Fruit fly (Drosophila melanogaster): ENCODE measurements around the gene ValRS-m.
A peak's percentile ranks its signal among the peaks of the same experiment; 100 is the strongest.

Gene ValRS-m

DNA sequence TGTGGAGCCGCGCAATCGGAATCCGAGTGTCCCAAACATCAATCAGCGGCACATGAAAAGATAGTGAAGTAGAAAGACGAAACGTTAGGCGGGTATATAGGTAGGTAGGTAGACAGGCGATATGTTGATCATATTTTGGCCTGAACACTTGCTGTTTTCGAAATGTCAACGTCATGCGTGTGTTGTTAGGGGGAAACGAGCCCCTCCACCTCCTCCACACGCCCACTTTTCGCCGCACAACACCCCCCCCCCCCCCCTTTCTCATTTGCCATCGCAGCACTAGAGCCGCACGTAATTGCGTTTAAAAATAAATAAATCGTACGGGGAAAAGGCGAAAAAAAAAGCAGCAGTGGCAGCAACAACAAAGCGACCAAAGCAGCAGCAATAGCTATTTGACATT is 14.7 kb downstream of the ValRS-m start:
- TF ChIP-seq CG8319 (GFP tag; optimal IDR thresholded peaks at IDR 0.05) (no peak), CG3919 (GFP tag; optimal IDR thresholded peaks at IDR 0.05) (no peak), CG4318 (GFP tag; optimal IDR thresholded peaks at IDR 0.05) (no peak), Gug (GFP tag; IDR thresholded peaks at IDR 0.05) (no peak)

DNA sequence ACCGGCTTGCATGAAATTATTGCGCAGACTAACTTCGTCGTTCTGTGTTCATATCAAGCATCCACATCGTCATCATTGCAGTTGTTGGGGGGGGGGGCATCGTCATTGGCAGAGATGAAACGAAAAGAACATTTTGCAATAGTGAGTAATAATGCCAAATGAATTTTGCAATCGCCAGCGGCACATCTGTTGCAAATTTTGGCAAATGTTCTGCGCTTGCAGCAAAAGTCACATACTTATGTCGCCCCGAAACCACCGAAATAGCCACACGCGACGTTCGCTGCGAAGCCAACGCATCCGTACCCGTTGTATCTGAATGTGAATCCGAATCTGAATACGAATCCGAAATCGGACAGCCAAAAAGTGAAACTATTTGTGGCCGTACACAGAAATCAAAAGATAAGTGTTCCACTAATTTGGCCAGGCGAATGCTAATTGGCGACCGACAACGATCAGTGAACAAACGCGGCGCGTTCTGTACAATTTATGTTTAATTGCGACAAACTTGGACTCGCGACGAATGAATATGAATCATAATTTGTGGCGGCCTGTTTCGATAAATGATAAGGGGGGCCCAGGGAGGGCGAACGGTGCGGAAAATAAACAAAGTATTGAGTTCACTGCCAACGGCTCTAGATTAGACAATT is 16.6 kb downstream of the ValRS-m start:
- peak; percentile 55 for TF ChIP-seq net (GFP tag; optimal IDR thresholded peaks at IDR 0.05)
- TF ChIP-seq fkh (GFP tag; optimal IDR thresholded peaks at IDR 0.05), result peak; percentile 58
- TF ChIP-seq spab (GFP tag; optimal IDR thresholded peaks at IDR 0.05), result no peak
- no peak for TF ChIP-seq CG9139 (GFP tag; optimal IDR thresholded peaks at IDR 0.05)

DNA sequence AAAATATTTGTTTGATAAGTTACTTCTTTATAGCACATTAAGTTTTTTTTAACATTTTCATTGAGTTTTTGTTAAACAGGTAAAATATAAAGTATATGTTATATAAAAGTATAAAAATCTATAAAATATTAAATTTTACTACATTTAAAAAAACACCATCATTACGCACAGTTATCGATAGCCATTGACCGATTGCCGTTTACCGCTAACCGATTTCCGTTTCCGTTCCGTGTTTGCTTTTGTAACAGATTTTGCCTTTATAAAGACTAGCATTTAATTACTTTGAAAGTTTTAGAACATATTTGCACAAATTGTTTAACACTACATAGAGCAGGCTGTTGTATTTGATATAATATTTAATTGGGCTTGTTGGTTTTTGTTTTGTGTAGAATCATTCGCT is 24.9 kb downstream of the ValRS-m start:
- TF ChIP-seq Eip93F (GFP tag; optimal IDR thresholded peaks at IDR 0.05) (no peak), CG10631 (GFP tag; optimal IDR thresholded peaks at IDR 0.05) (no peak), CG6276 (GFP tag; optimal IDR thresholded peaks at IDR 0.05) (no peak), Hr4 (GFP tag; optimal IDR thresholded peaks at IDR 0.05) (no peak), Ets96B (tag; optimal IDR thresholded peaks at IDR 0.05) (no peak), CG7368 (GFP tag; optimal IDR thresholded peaks at IDR 0.05) (no peak), dac (GFP tag; optimal IDR thresholded peaks at IDR 0.05) (no peak), Gug (GFP tag; IDR thresholded peaks at IDR 0.05) (no peak), Sox102F (GFP tag; optimal IDR thresholded peaks at IDR 0.05) (no peak), dsx (GFP tag; optimal IDR thresholded peaks at IDR 0.05; ENCODE audit: poor library complexity, severe bottlenecking) (no peak)

DNA sequence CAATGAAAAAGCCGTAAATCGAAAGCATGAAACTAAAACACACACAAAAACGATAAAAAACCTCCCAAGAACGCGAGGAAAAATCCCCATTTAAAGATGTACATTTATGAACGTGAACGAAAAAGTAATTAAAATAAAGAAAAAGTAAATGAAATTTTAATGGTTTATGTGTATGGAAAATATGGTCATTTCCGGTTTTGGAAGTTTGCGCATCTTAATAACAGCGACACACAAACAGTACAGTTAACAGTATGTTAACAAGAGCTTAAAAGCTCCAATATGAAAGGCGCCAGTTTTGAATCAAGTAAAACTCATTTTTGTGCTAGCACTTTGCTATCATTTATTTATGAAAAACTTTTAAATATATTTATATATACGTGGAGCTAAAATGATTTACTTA is 32.7 kb downstream of the ValRS-m start:
- TF ChIP-seq Met (GFP tag; optimal IDR thresholded peaks at IDR 0.05), result peak; percentile 38
- no peak for TF ChIP-seq CG32006 (GFP tag; optimal IDR thresholded peaks at IDR 0.05)
- TF ChIP-seq CG10631 (GFP tag; optimal IDR thresholded peaks at IDR 0.05), result no peak
- TF ChIP-seq CG11294 (GFP tag; IDR thresholded peaks at IDR 0.05), result no peak
- TF ChIP-seq Eip78C (GFP tag), result peak; percentile 88
- TF ChIP-seq Eip93F (GFP tag; optimal IDR thresholded peaks at IDR 0.05), result no peak
- no peak for TF ChIP-seq vri (GFP tag; optimal IDR thresholded peaks at IDR 0.05)
- peak; percentile 36 for TF ChIP-seq Sox102F (GFP tag; optimal IDR thresholded peaks at IDR 0.05)
- TF ChIP-seq achi (GFP tag; optimal IDR thresholded peaks at IDR 0.05), result no peak

DNA sequence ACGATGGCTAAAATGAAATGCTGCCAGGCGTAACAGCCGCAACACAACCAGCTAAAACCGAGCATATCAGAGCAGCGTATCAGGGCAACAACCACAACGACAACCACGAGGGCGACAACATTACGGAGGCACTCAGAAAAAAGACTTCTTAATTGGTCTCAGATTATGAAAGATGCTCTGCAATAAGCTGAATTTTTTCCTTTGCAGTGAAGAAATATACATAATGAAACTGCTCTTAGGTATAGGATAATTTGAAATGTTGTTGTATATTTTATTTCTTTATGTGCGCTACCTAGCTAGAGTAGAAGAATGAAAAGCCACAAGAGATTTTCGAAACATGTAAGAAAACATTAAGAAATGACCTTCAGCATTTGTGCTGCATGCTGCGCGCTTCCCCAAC is 35.0 kb downstream of the ValRS-m start:
- no peak for TF ChIP-seq CG6808 (GFP tag; optimal IDR thresholded peaks at IDR 0.05)
- TF ChIP-seq Smox (GFP tag; optimal IDR thresholded peaks at IDR 0.05), result no peak
- TF ChIP-seq CG15336 (GFP tag; IDR thresholded peaks at IDR 0.05), result 0 out of 2 replicates have a peak, but pooled peaks have one; percentile 33
- TF ChIP-seq fd59A (GFP tag; optimal IDR thresholded peaks at IDR 0.05), result no peak
- no peak for TF ChIP-seq CG10631 (GFP tag; optimal IDR thresholded peaks at IDR 0.05)
- TF ChIP-seq Eip78C (GFP tag), result peak; percentile 51
- peak; percentile 33 for TF ChIP-seq Hr4 (GFP tag; optimal IDR thresholded peaks at IDR 0.05)

DNA sequence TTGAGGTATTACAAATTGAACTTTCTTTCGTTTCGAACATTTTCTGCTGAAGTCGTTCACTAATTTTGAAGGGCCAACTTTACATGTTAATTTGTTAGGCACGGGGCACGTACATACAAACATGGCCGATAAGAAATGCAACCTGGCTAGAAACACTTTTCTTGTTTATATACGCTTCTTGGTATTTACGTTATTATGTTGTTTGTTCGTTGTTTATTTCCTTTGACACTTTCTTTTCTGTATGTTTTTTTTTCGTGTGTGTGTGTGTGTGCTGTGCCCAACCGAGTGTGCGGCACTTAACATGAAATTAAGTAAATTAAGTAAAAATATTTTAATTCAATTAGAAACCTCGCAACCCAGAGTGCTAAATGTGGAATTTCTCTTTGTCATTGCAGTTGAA is 38.9 kb downstream of the ValRS-m start:
- TF ChIP-seq achi (GFP tag; optimal IDR thresholded peaks at IDR 0.05), result no peak
- TF ChIP-seq fkh (GFP tag; optimal IDR thresholded peaks at IDR 0.05), result peak; percentile 34
- no peak for TF ChIP-seq Eip93F (GFP tag; optimal IDR thresholded peaks at IDR 0.05)

DNA sequence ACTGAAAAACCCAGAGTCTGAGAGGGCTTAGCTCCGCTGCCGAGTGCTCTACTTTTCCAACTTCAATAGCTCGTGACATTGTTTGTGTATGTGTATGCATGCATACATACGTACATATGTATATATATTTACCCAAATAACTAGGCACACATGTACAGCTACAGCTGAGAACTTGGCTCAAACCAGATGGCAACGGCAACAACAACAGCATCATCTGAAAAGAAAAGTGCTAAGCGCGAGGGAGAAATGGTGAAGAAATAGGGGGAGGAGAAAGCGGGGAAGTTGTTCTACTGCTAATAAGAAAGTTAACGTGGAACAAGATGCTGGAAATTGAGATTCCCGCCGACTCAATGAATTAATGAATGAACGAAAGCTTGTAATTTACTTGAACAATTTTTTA is 39.6 kb downstream of the ValRS-m start:
- TF ChIP-seq salr (GFP tag; optimal IDR thresholded peaks at IDR 0.05), result no peak
- peak; percentile 20 for TF ChIP-seq fkh (GFP tag; optimal IDR thresholded peaks at IDR 0.05)
